In the genomic region with DNA sequence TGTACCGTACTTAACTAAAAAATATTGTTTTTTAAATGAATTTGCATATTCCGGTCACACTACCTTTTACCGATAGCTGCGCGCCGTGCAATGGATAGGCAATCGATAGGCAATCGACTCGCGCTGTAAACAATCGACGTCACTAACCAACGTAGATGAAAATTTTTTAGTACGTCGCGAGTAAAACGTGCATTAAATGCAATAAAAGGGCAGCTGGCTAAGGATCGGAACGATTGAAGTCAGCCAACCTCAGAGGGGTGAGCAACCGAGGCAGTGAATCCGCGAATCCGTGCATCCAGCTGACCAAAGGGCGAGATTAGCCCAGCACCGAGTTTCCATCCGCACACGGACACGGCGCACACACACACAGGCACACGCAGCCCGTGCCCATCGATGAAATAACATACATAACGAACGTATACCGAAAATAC, we compare ENCODE assay signal across 1 fruit fly cellular context.
TF ChIP-seq lines count a peak whose summit lies in the region.

Gene Pp1alpha-96A (plus strand): TSS at position 121 of the 431 bp plus-strand sequence.

TF ChIP-seq in whole organism, embryonic, 481 proteins besides CTCF, POLR2A, EP300 and RAD21 (continued from another document and continues in another):
- TF ChIP-seq lov (optimal IDR thresholded peaks at IDR 0.05; lab: Kevin White, UChicago) = no peak
- no peak for TF ChIP-seq lov (GFP tag; IDR thresholded peaks at IDR 0.05; lab: Robert Waterston, UW)
- peak; percentile 62; the same call in 1 of the 2 replicates for TF ChIP-seq CG32767 (GFP tag; IDR thresholded peaks at IDR 0.05; lab: Robert Waterston, UW)
- TF ChIP-seq CG2120 (GFP tag; optimal IDR thresholded peaks at IDR 0.05; lab: Kevin White, UChicago) = peak; percentile 26
- TF ChIP-seq CG2712 (tag; optimal IDR thresholded peaks at IDR 0.05; lab: Kevin White, UChicago) = peak; percentile 35
- TF ChIP-seq Nf-YC (tag; optimal IDR thresholded peaks at IDR 0.05; lab: Kevin White, UChicago) = no peak
- no peak for TF ChIP-seq CG17802 (tag; optimal IDR thresholded peaks at IDR 0.05; lab: Kevin White, UChicago)
- peak; percentile 86 for TF ChIP-seq Dll (GFP tag; IDR thresholded peaks at IDR 0.05; lab: Robert Waterston, UW; ENCODE audit: partially characterized antibody)
- TF ChIP-seq Bgb (GFP tag; IDR thresholded peaks at IDR 0.05; lab: Robert Waterston, UW; ENCODE audit: partially characterized antibody) = peak; percentile 92
- TF ChIP-seq ac (GFP tag; optimal IDR thresholded peaks at IDR 0.05; lab: Kevin White, UChicago) = no peak
- peak; percentile 40; the same call in 1 of the 3 replicates for TF ChIP-seq zfh1 (GFP tag; IDR thresholded peaks at IDR 0.05; lab: Robert Waterston, UW)
- peak; percentile 54; the same call in 1 of the 2 replicates for TF ChIP-seq MBD-R2 (GFP tag; IDR thresholded peaks at IDR 0.05; lab: Robert Waterston, UW)
- TF ChIP-seq hb (GFP tag; IDR thresholded peaks at IDR 0.05; lab: Robert Waterston, UW; ENCODE audit: partially characterized antibody) = peak; percentile 89
- TF ChIP-seq CG14860 (GFP tag; IDR thresholded peaks at IDR 0.05; lab: Robert Waterston, UW; ENCODE audit: partially characterized antibody) = peak; percentile 77
- peak; percentile 91 for TF ChIP-seq Dref (GFP tag; IDR thresholded peaks at IDR 0.05; lab: Robert Waterston, UW)
- peak; percentile 53 for TF ChIP-seq CG14710 (tag; optimal IDR thresholded peaks at IDR 0.05; lab: Kevin White, UChicago)
- peak; percentile 86 for TF ChIP-seq ato (GFP tag; IDR thresholded peaks at IDR 0.05; lab: Robert Waterston, UW; ENCODE audit: partially characterized antibody)
- TF ChIP-seq CG34224 (GFP tag; IDR thresholded peaks at IDR 0.05; lab: Robert Waterston, UW; ENCODE audit: partially characterized antibody) = peak; percentile 82
- TF ChIP-seq CG18262 (tag; optimal IDR thresholded peaks at IDR 0.05; lab: Kevin White, UChicago) = no peak
- no peak for TF ChIP-seq grn (GFP tag; optimal IDR thresholded peaks at IDR 0.05; lab: Kevin White, UChicago)
- TF ChIP-seq her (GFP tag; optimal IDR thresholded peaks at IDR 0.05; lab: Kevin White, UChicago) = no peak
- peak; percentile 56; the same call in 2 of the 3 replicates for TF ChIP-seq row (GFP tag; IDR thresholded peaks at IDR 0.05; lab: Robert Waterston, UW)
- TF ChIP-seq CG7357 (GFP tag; IDR thresholded peaks at IDR 0.05; lab: Robert Waterston, UW) = no peak
- peak in 1 of 3 experiments; percentile 18 for TF ChIP-seq Stat92E (GFP tag; optimal IDR thresholded peaks at IDR 0.05; lab: Kevin White, UChicago)
- peak; percentile 21 for TF ChIP-seq CG9727 (GFP tag; optimal IDR thresholded peaks at IDR 0.05; lab: Kevin White, UChicago)
- peak; percentile 16 for TF ChIP-seq CoRest (tag; optimal IDR thresholded peaks at IDR 0.05; lab: Kevin White, UChicago)
- TF ChIP-seq CG8765 (GFP tag; IDR thresholded peaks at IDR 0.05; lab: Robert Waterston, UW) = no peak
- peak; percentile 44 for TF ChIP-seq nmo (GFP tag; optimal IDR thresholded peaks at IDR 0.05; lab: Kevin White, UChicago)
- TF ChIP-seq CG10267 (tag; optimal IDR thresholded peaks at IDR 0.05; lab: Kevin White, UChicago) = peak; percentile 38
- TF ChIP-seq z (GFP tag; IDR thresholded peaks at IDR 0.05; lab: Robert Waterston, UW) = no peak
- peak; percentile 91 for TF ChIP-seq CG6791 (GFP tag; IDR thresholded peaks at IDR 0.05; lab: Robert Waterston, UW; ENCODE audit: partially characterized antibody)
- TF ChIP-seq tna (GFP tag; IDR thresholded peaks at IDR 0.05; lab: Robert Waterston, UW; ENCODE audit: partially characterized antibody) = peak; percentile 87
- peak; percentile 55; the same call in 1 of the 4 replicates for TF ChIP-seq chinmo (GFP tag; IDR thresholded peaks at IDR 0.05; lab: Robert Waterston, UW; ENCODE audit: partially characterized antibody)
- TF ChIP-seq Rfx (GFP tag; IDR thresholded peaks at IDR 0.05; lab: Robert Waterston, UW) = peak; percentile 40; the same call in 1 of the 2 replicates
- peak; percentile 27; the same call in 1 of the 2 replicates for TF ChIP-seq slbo (GFP tag; IDR thresholded peaks at IDR 0.05; lab: Robert Waterston, UW)
- TF ChIP-seq CG6272 (GFP tag; IDR thresholded peaks at IDR 0.05; lab: Robert Waterston, UW) = peak; percentile 17; the same call in 1 of the 2 replicates
- TF ChIP-seq sqz (GFP tag; optimal IDR thresholded peaks at IDR 0.05; lab: Kevin White, UChicago) = no peak
- TF ChIP-seq CG42726 (GFP tag; IDR thresholded peaks at IDR 0.05; lab: Robert Waterston, UW; ENCODE audit: partially characterized antibody) = peak; percentile 87
- peak; percentile 63; the same call in 2 of the 3 replicates for TF ChIP-seq mld (GFP tag; IDR thresholded peaks at IDR 0.05; lab: Robert Waterston, UW; ENCODE audit: partially characterized antibody)
- TF ChIP-seq Abd-B (GFP tag; optimal IDR thresholded peaks at IDR 0.05; lab: Kevin White, UChicago) = peak; percentile 49
- TF ChIP-seq CG12391 (tag; optimal IDR thresholded peaks at IDR 0.05; lab: Kevin White, UChicago) = peak; percentile 23
- TF ChIP-seq CG11398 (GFP tag; optimal IDR thresholded peaks at IDR 0.05; lab: Kevin White, UChicago) = peak; percentile 18
- 0 out of 2 replicates have a peak, but pooled peaks have one; percentile 5 for TF ChIP-seq CG17328 (GFP tag; IDR thresholded peaks at IDR 0.05; lab: Robert Waterston, UW)
- TF ChIP-seq Opbp (GFP tag; IDR thresholded peaks at IDR 0.05; lab: Robert Waterston, UW; ENCODE audit: partially characterized antibody) = peak; percentile 93
- TF ChIP-seq CG1603 (tag; optimal IDR thresholded peaks at IDR 0.05; lab: Kevin White, UChicago) = peak; percentile 75
- no peak for TF ChIP-seq dimm (GFP tag; IDR thresholded peaks at IDR 0.05; lab: Robert Waterston, UW)
- TF ChIP-seq CG16813 (GFP tag; IDR thresholded peaks at IDR 0.05; lab: Robert Waterston, UW; ENCODE audit: partially characterized antibody) = peak; percentile 87
- peak; percentile 95 for TF ChIP-seq CG17186 (GFP tag; optimal IDR thresholded peaks at IDR 0.05; lab: Kevin White, UChicago)
- peak; percentile 85 for TF ChIP-seq Neu2 (GFP tag; optimal IDR thresholded peaks at IDR 0.05; lab: Kevin White, UChicago; ENCODE audit: borderline replicate concordance)
- no peak for TF ChIP-seq pan (optimal IDR thresholded peaks at IDR 0.05; lab: Kevin White, UChicago)
- TF ChIP-seq pan (GFP tag; optimal IDR thresholded peaks at IDR 0.05 in 1 of 2, IDR thresholded peaks at IDR 0.05 in 1 of 2) = no peak
- TF ChIP-seq CG10147 (GFP tag; optimal IDR thresholded peaks at IDR 0.05; lab: Kevin White, UChicago) = peak; percentile 13
- no peak for TF ChIP-seq CG6254 (GFP tag; optimal IDR thresholded peaks at IDR 0.05; lab: Kevin White, UChicago)
- peak; percentile 13 for TF ChIP-seq CG8944 (GFP tag; optimal IDR thresholded peaks at IDR 0.05; lab: Kevin White, UChicago)
- peak; percentile 15 for TF ChIP-seq CG3163 (GFP tag; optimal IDR thresholded peaks at IDR 0.05; lab: Kevin White, UChicago)
- peak; percentile 27 for TF ChIP-seq Bteb2 (GFP tag; optimal IDR thresholded peaks at IDR 0.05; lab: Kevin White, UChicago)
- peak; percentile 66 for TF ChIP-seq Ets97D (GFP tag; optimal IDR thresholded peaks at IDR 0.05; lab: Kevin White, UChicago)
- TF ChIP-seq knrl (GFP tag; IDR thresholded peaks at IDR 0.05; lab: Robert Waterston, UW; ENCODE audit: partially characterized antibody) = peak; percentile 87
- TF ChIP-seq HmgD (GFP tag; optimal IDR thresholded peaks at IDR 0.05; lab: Kevin White, UChicago) = peak; percentile 11
- TF ChIP-seq ind (GFP tag; optimal IDR thresholded peaks at IDR 0.05; lab: Kevin White, UChicago) = peak; percentile 11
- peak; percentile 19 for TF ChIP-seq CG30403 (GFP tag; optimal IDR thresholded peaks at IDR 0.05; lab: Kevin White, UChicago)
- peak; percentile 60 for TF ChIP-seq CG2116 (GFP tag; optimal IDR thresholded peaks at IDR 0.05; lab: Kevin White, UChicago)
- TF ChIP-seq bbx (GFP tag; IDR thresholded peaks at IDR 0.05; lab: Robert Waterston, UW; ENCODE audit: partially characterized antibody) = peak; percentile 86
- peak; percentile 78 for TF ChIP-seq Doc3 (GFP tag; IDR thresholded peaks at IDR 0.05; lab: Robert Waterston, UW; ENCODE audit: partially characterized antibody)
- TF ChIP-seq CG7839 (tag; optimal IDR thresholded peaks at IDR 0.05; lab: Kevin White, UChicago) = no peak
- TF ChIP-seq CG11247 (GFP tag; IDR thresholded peaks at IDR 0.05; lab: Robert Waterston, UW) = no peak
- no peak for TF ChIP-seq CG14667 (GFP tag; IDR thresholded peaks at IDR 0.05; lab: Robert Waterston, UW)
- TF ChIP-seq vnd (GFP tag; IDR thresholded peaks at IDR 0.05; lab: Robert Waterston, UW; ENCODE audit: partially characterized antibody) = peak; percentile 85
- TF ChIP-seq CG13287 (GFP tag; IDR thresholded peaks at IDR 0.05; lab: Robert Waterston, UW; ENCODE audit: partially characterized antibody) = peak; percentile 91
- peak; percentile 62; the same call in 1 of the 2 replicates for TF ChIP-seq nerfin-2 (GFP tag; IDR thresholded peaks at IDR 0.05; lab: Robert Waterston, UW; ENCODE audit: partially characterized antibody)
- peak; percentile 28 for TF ChIP-seq grau (tag; optimal IDR thresholded peaks at IDR 0.05; lab: Kevin White, UChicago)
- TF ChIP-seq CG3995 (GFP tag; optimal IDR thresholded peaks at IDR 0.05; lab: Kevin White, UChicago) = peak; percentile 20
- no peak for TF ChIP-seq bcd (GFP tag; optimal IDR thresholded peaks at IDR 0.05; lab: Kevin White, UChicago)
- peak; percentile 55 for TF ChIP-seq trem (tag; optimal IDR thresholded peaks at IDR 0.05; lab: Kevin White, UChicago)
- peak; percentile 12 for TF ChIP-seq Max (GFP tag; optimal IDR thresholded peaks at IDR 0.05; lab: Kevin White, UChicago)
- no peak for TF ChIP-seq CG6654 (GFP tag; optimal IDR thresholded peaks at IDR 0.05; lab: Kevin White, UChicago)
- TF ChIP-seq CG9876 (GFP tag; optimal IDR thresholded peaks at IDR 0.05; lab: Kevin White, UChicago) = peak; percentile 12
- TF ChIP-seq CG10979 (tag; optimal IDR thresholded peaks at IDR 0.05; lab: Kevin White, UChicago) = peak; percentile 19
- TF ChIP-seq gfzf (GFP tag; optimal IDR thresholded peaks at IDR 0.05; lab: Kevin White, UChicago) = peak; percentile 67
- TF ChIP-seq CG9797 (GFP tag; optimal IDR thresholded peaks at IDR 0.05; lab: Kevin White, UChicago) = peak; percentile 81
- no peak for TF ChIP-seq eyg (GFP tag; optimal IDR thresholded peaks at IDR 0.05; lab: Kevin White, UChicago)
- peak; percentile 80 for TF ChIP-seq sna (GFP tag; IDR thresholded peaks at IDR 0.05; lab: Robert Waterston, UW; ENCODE audit: partially characterized antibody)
- TF ChIP-seq CHES-1-like (GFP tag; optimal IDR thresholded peaks at IDR 0.05; lab: Kevin White, UChicago) = peak; percentile 6
- TF ChIP-seq HLH4C (GFP tag; IDR thresholded peaks at IDR 0.05; lab: Robert Waterston, UW; ENCODE audit: partially characterized antibody) = peak; percentile 84
- TF ChIP-seq luna (GFP tag; optimal IDR thresholded peaks at IDR 0.05; lab: Kevin White, UChicago) = no peak
- TF ChIP-seq CG4360 (GFP tag; IDR thresholded peaks at IDR 0.05; lab: Robert Waterston, UW) = no peak
- peak; percentile 73; the same call in 2 of the 3 replicates for TF ChIP-seq zen2 (GFP tag; IDR thresholded peaks at IDR 0.05; lab: Robert Waterston, UW; ENCODE audit: partially characterized antibody)
- TF ChIP-seq CG3281 (GFP tag; optimal IDR thresholded peaks at IDR 0.05; lab: Kevin White, UChicago) = no peak
- TF ChIP-seq CG10959 (GFP tag; IDR thresholded peaks at IDR 0.05; lab: Robert Waterston, UW) = no peak
- TF ChIP-seq YL-1 (GFP tag; optimal IDR thresholded peaks at IDR 0.05; lab: Kevin White, UChicago) = peak; percentile 85
- no peak for TF ChIP-seq sob (GFP tag; IDR thresholded peaks at IDR 0.05; lab: Robert Waterston, UW)
- TF ChIP-seq CG8924 (tag; optimal IDR thresholded peaks at IDR 0.05; lab: Kevin White, UChicago) = peak; percentile 27
- TF ChIP-seq CG3847 (GFP tag; IDR thresholded peaks at IDR 0.05; lab: Robert Waterston, UW) = peak; percentile 47; the same call in 1 of the 2 replicates
- TF ChIP-seq nerfin-1 (tag; optimal IDR thresholded peaks at IDR 0.05; lab: Kevin White, UChicago) = peak; percentile 28
- TF ChIP-seq CG15479 (GFP tag; optimal IDR thresholded peaks at IDR 0.05; lab: Kevin White, UChicago) = no peak
- no peak for TF ChIP-seq lmd (GFP tag; IDR thresholded peaks at IDR 0.05; lab: Robert Waterston, UW)
- peak; percentile 52 for TF ChIP-seq CG12659 (GFP tag; optimal IDR thresholded peaks at IDR 0.05; lab: Kevin White, UChicago)
- peak; percentile 24 for TF ChIP-seq mam (GFP tag; optimal IDR thresholded peaks at IDR 0.05; lab: Kevin White, UChicago)
- TF ChIP-seq CG17612 (GFP tag; IDR thresholded peaks at IDR 0.05; lab: Robert Waterston, UW) = no peak
- peak; percentile 45 for TF ChIP-seq sens (GFP tag; lab: Kevin White, UChicago)
- no peak for TF ChIP-seq ash1 (GFP tag; optimal IDR thresholded peaks at IDR 0.05; lab: Kevin White, UChicago)
- peak; percentile 59 for TF ChIP-seq CG9437 (GFP tag; optimal IDR thresholded peaks at IDR 0.05; lab: Kevin White, UChicago)
- peak; percentile 90 for TF ChIP-seq BEAF-32 (GFP tag; optimal IDR thresholded peaks at IDR 0.05; lab: Kevin White, UChicago)
- peak; percentile 86 for TF ChIP-seq Scr (GFP tag; IDR thresholded peaks at IDR 0.05; lab: Robert Waterston, UW; ENCODE audit: partially characterized antibody)
- TF ChIP-seq E2f2 (GFP tag; IDR thresholded peaks at IDR 0.05; lab: Robert Waterston, UW) = peak; percentile 85
- TF ChIP-seq CG7963 (GFP tag; IDR thresholded peaks at IDR 0.05; lab: Robert Waterston, UW; ENCODE audit: partially characterized antibody) = peak; percentile 75
- TF ChIP-seq pho (GFP tag; optimal IDR thresholded peaks at IDR 0.05; lab: Kevin White, UChicago) = peak; percentile 26
- no peak for TF ChIP-seq cwo (GFP tag; optimal IDR thresholded peaks at IDR 0.05; lab: Kevin White, UChicago)
- TF ChIP-seq stwl (tag; optimal IDR thresholded peaks at IDR 0.05; lab: Kevin White, UChicago) = peak; percentile 92
- no peak for TF ChIP-seq CG15011 (GFP tag; optimal IDR thresholded peaks at IDR 0.05; lab: Kevin White, UChicago)
- TF ChIP-seq chif (GFP tag; optimal IDR thresholded peaks at IDR 0.05; lab: Kevin White, UChicago) = peak in 1 of 2 experiments; percentile 9
- TF ChIP-seq Sry-δ (GFP tag; optimal IDR thresholded peaks at IDR 0.05; lab: Kevin White, UChicago) = peak; percentile 93
- peak; percentile 21 for TF ChIP-seq Mad (GFP tag; optimal IDR thresholded peaks at IDR 0.05; lab: Kevin White, UChicago)
- TF ChIP-seq unc-4 (GFP tag; IDR thresholded peaks at IDR 0.05; lab: Robert Waterston, UW; ENCODE audit: partially characterized antibody) = peak; percentile 88
- TF ChIP-seq pzg (GFP tag; optimal IDR thresholded peaks at IDR 0.05; lab: Kevin White, UChicago) = peak; percentile 83
- peak; percentile 24 for TF ChIP-seq phol (tag; optimal IDR thresholded peaks at IDR 0.05; lab: Kevin White, UChicago)
- TF ChIP-seq Xbp1 (GFP tag; optimal IDR thresholded peaks at IDR 0.05; lab: Kevin White, UChicago) = peak; percentile 7
- TF ChIP-seq CG13624 (GFP tag; optimal IDR thresholded peaks at IDR 0.05; lab: Kevin White, UChicago) = peak; percentile 67
- TF ChIP-seq Hand (GFP tag; optimal IDR thresholded peaks at IDR 0.05; lab: Kevin White, UChicago) = peak; percentile 16
